Worm (Caenorhabditis elegans) whole organism, L1 larva: Measurements from ENCODE around the gene F16G10.7.
A peak's percentile ranks its signal among the peaks of the same experiment; 100 is the strongest.

Source experiments
- aha-1 ChIP-seq: fragments of 150-350 bp; optimal IDR thresholded peaks from 2 replicates; lab custom pipeline; 2014; ENCODE audit warnings: missing biosample characterization, missing genetic modification characterization
- aly-2 ChIP-seq: fragments of 150-350 bp; optimal IDR thresholded peaks from 2 replicates; lab custom pipeline; 2014; ENCODE audit warnings: missing biosample characterization, missing genetic modification characterization
- efl-1 ChIP-seq, 4 experiments: fragments of 150-350 bp; optimal IDR thresholded peaks in 3 of 4; peaks in 1 of 4; 1 replicate in 1 of 4; 2 replicates in 3 of 4; lab custom pipeline; 2014; ENCODE audit warnings: missing biosample characterization in 2 of 4, missing genetic modification characterization in 2 of 4, missing genetic modification reagents in 2 of 4
- efl-3 ChIP-seq: fragments of 200-800 bp; sonication (Bioruptor generic); optimal IDR thresholded peaks from 2 replicates; lab custom pipeline; 2018; ENCODE audit warnings: mild to moderate bottlenecking, missing genetic modification characterization, missing compliant biosample characterization
- egl-27 ChIP-seq, 2 experiments: fragments of 150-350 bp in 1 of 2; sonication (generic microtip); optimal IDR thresholded peaks; 3 replicates each; lab custom pipeline; 2017 to 2018; ENCODE audit warnings: missing biosample characterization in 2 of 2, missing genetic modification characterization in 2 of 2, missing genetic modification reagents in 2 of 2
- elt-2 ChIP-seq: sonication (generic microtip); optimal IDR thresholded peaks from 2 replicates; lab custom pipeline; 2016; ENCODE audit warnings: missing genetic modification characterization, mild to moderate bottlenecking, inconsistent platforms, missing compliant biosample characterization, missing genetic modification reagents
- fkh-4 ChIP-seq: sonication (generic microtip); optimal IDR thresholded peaks from 2 replicates; lab custom pipeline; 2016; ENCODE audit warnings: missing compliant biosample characterization, missing genetic modification characterization, borderline replicate concordance
- fkh-8 ChIP-seq: sonication (generic microtip); optimal IDR thresholded peaks from 2 replicates; lab custom pipeline; 2016; ENCODE audit warnings: mild to moderate bottlenecking, missing genetic modification characterization, missing compliant biosample characterization
- grh-1 ChIP-seq: fragments of 200-800 bp; sonication (Bioruptor generic); IDR thresholded peaks from 2 replicates; pipeline ENCODE4 v1.3.6; 2022; ENCODE audit warnings: missing genetic modification reagents, missing genetic modification characterization, missing compliant biosample characterization
- hlh-4 ChIP-seq: sonication (generic microtip); optimal IDR thresholded peaks from 2 replicates; lab custom pipeline; 2016; ENCODE audit warnings: mild to moderate bottlenecking, missing genetic modification characterization, missing compliant biosample characterization
- hpl-2 ChIP-seq: fragments of 150-350 bp; optimal IDR thresholded peaks from 2 replicates; lab custom pipeline; 2014; ENCODE audit warnings: missing biosample characterization, missing genetic modification reagents, missing genetic modification characterization
- jun-1 ChIP-seq: fragments of 150-350 bp; optimal IDR thresholded peaks from 2 replicates; lab custom pipeline; 2014; ENCODE audit warnings: missing biosample characterization, missing genetic modification reagents, missing genetic modification characterization
- lin-14 ChIP-seq: fragments of 200-800 bp; sonication (Bioruptor generic); optimal IDR thresholded peaks from 2 replicates; lab custom pipeline; 2018; ENCODE audit warnings: mild to moderate bottlenecking, missing genetic modification characterization, moderate library complexity, missing compliant biosample characterization
- lin-15B ChIP-seq: fragments of 150-350 bp; sonication (generic microtip); optimal IDR thresholded peaks from 3 replicates; lab custom pipeline; 2014; ENCODE audit warnings: missing biosample characterization, missing genetic modification characterization
- lin-39 ChIP-seq: fragments of 150-350 bp; optimal IDR thresholded peaks from 2 replicates; lab custom pipeline; 2014; ENCODE audit warnings: missing biosample characterization, missing genetic modification reagents, missing genetic modification characterization
- lir-3 ChIP-seq: sonication (generic microtip); optimal IDR thresholded peaks from 2 replicates; lab custom pipeline; 2016; ENCODE audit warnings: mild to moderate bottlenecking, missing genetic modification characterization, moderate library complexity, missing compliant biosample characterization; ENCODE audit not compliant: poor library complexity
- lsy-2 ChIP-seq, 2 experiments: fragments of 150-350 bp; optimal IDR thresholded peaks; 2 replicates each; lab custom pipeline; 2014; ENCODE audit warnings: missing biosample characterization in 2 of 2, missing genetic modification characterization in 2 of 2
- mab-9 ChIP-seq: fragments of 200-800 bp; sonication (Bioruptor generic); IDR thresholded peaks from 2 replicates; pipeline ENCODE4 v1.3.6; 2022; ENCODE audit warnings: missing genetic modification reagents, missing genetic modification characterization, missing compliant biosample characterization
- nhr-11 ChIP-seq: fragments of 150-350 bp; optimal IDR thresholded peaks from 2 replicates; lab custom pipeline; 2014; ENCODE audit warnings: missing biosample characterization, missing genetic modification characterization
- nhr-12 ChIP-seq: sonication (generic microtip); optimal IDR thresholded peaks from 2 replicates; lab custom pipeline; 2017; ENCODE audit warnings: missing biosample characterization, missing genetic modification characterization
- nhr-237 ChIP-seq: fragments of 150-350 bp; optimal IDR thresholded peaks from 2 replicates; lab custom pipeline; 2014; ENCODE audit warnings: missing biosample characterization, missing genetic modification characterization
- nhr-77 ChIP-seq: fragments of 150-350 bp; optimal IDR thresholded peaks from 2 replicates; lab custom pipeline; 2014; ENCODE audit warnings: missing biosample characterization, missing genetic modification characterization
- nhr-84 ChIP-seq: sonication (generic microtip); optimal IDR thresholded peaks from 2 replicates; lab custom pipeline; 2017; ENCODE audit warnings: missing biosample characterization, missing genetic modification characterization
- pag-3 ChIP-seq: sonication (generic microtip); optimal IDR thresholded peaks from 2 replicates; lab custom pipeline; 2017; ENCODE audit warnings: missing genetic modification characterization, mild to moderate bottlenecking, missing compliant biosample characterization, antibody characterized with exemption, borderline replicate concordance; ENCODE audit not compliant: insufficient read depth
- skn-1 ChIP-seq: fragments of 150-350 bp; optimal IDR thresholded peaks from 2 replicates; lab custom pipeline; 2014; ENCODE audit warnings: missing biosample characterization, missing genetic modification characterization
- snu-23 ChIP-seq: sonication (generic microtip); optimal IDR thresholded peaks from 2 replicates; lab custom pipeline; 2016; ENCODE audit warnings: missing genetic modification characterization, missing compliant biosample characterization
- sptf-1 ChIP-seq: fragments of 150-350 bp; optimal IDR thresholded peaks from 2 replicates; lab custom pipeline; 2014; ENCODE audit warnings: missing biosample characterization, missing genetic modification characterization
- tlp-1 ChIP-seq: fragments of 150-350 bp; optimal IDR thresholded peaks from 2 replicates; lab custom pipeline; 2014; ENCODE audit warnings: missing biosample characterization, missing genetic modification characterization
- vab-15 ChIP-seq: sonication (generic microtip); optimal IDR thresholded peaks from 2 replicates; lab custom pipeline; 2017; ENCODE audit warnings: missing genotype, mild to moderate bottlenecking, missing genetic modification characterization, missing compliant biosample characterization
- xbp-1 ChIP-seq: sonication (generic microtip); optimal IDR thresholded peaks from 2 replicates; lab custom pipeline; 2016; ENCODE audit warnings: missing genetic modification characterization, missing compliant biosample characterization
- zag-1 ChIP-seq: fragments of 150-350 bp; optimal IDR thresholded peaks from 2 replicates; lab custom pipeline; 2014; ENCODE audit warnings: missing biosample characterization, missing genetic modification characterization
- zip-4 ChIP-seq: fragments of 200-800 bp; sonication (Bioruptor generic); optimal IDR thresholded peaks from 2 replicates; lab custom pipeline; 2018; ENCODE audit warnings: mild to moderate bottlenecking, missing genetic modification characterization, moderate library complexity, missing compliant biosample characterization

The F16G10.7 gene

ce11 chrII:2380174-2380573 lies at the start of gene F16G10.7:
F16G10.7 (minus strand) TSS chrII:2380274.
- no peak for TF ChIP-seq tlp-1 (tag; lab: Kevin White, UChicago)
- no peak for TF ChIP-seq lsy-2 (tag; optimal IDR thresholded peaks at IDR 0.05; lab: Kevin White, UChicago)

DNA sequence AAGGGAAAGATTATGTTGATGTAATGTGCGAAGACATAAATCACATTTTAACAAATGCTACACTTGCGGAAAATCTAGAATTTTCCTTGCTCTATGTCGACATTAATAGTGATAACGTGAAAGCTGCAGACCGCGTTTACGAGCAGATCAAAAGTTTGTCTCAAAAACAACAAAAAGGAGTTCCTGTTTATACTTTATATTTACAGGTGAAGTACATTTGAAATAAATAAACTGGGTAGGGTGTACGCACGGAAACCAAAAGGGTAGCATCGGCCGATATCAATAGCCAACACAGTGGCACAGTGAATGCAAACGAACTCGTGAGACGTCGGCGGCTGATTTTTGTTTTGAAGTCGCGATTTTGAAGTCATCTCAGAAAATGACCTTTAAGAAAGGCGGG lies 42.4 kb upstream of the F16G10.7 start:
- TF ChIP-seq mab-9 (no peak), efl-1 (optimal IDR thresholded peaks at IDR 0.05; lab: Kevin White, UChicago) (no peak), efl-1 (GFP tag; optimal IDR thresholded peaks at IDR 0.05 in 1 of 2; lab: Kevin White, UChicago) (peak in 1 of 2 experiments; percentile 38)

ce11 chrII:2421905-2422304 lies 41.8 kb upstream of the F16G10.7 start, which contains the start of gene F42G2.2:
F42G2.2 (plus strand) TSS chrII:2422205.
- TF ChIP-seq nhr-77 (tag; lab: Kevin White, UChicago) (no peak), fkh-4 (tag; lab: Kevin White, UChicago) (no peak), nhr-84 (no peak), pag-3 (tag; lab: Kevin White, UChicago) (no peak), efl-3 (GFP tag; lab: Kevin White, UChicago) (no peak), zag-1 (tag; lab: Kevin White, UChicago) (no peak), fkh-8 (tag; lab: Kevin White, UChicago) (no peak), tlp-1 (tag; lab: Kevin White, UChicago) (no peak), egl-27 (tag; optimal IDR thresholded peaks at IDR 0.05; lab: Kevin White, UChicago) (no peak), nhr-11 (tag; lab: Kevin White, UChicago) (no peak)

ce11 chrII:2421185-2421584 lies 41.1 kb upstream of the F16G10.7 start:
- TF ChIP-seq elt-2 (peak; percentile 22), egl-27 (tag; optimal IDR thresholded peaks at IDR 0.05; lab: Kevin White, UChicago) (no peak)

- TF ChIP-seq hlh-4: no peak
- TF ChIP-seq mab-9: no peak
- TF ChIP-seq nhr-237 (tag; lab: Kevin White, UChicago): no peak
- TF ChIP-seq lin-39 (tag; lab: Kevin White, UChicago): no peak
- TF ChIP-seq zag-1 (tag; lab: Kevin White, UChicago): no peak
- TF ChIP-seq vab-15: no peak
- peak; percentile 42 for TF ChIP-seq elt-2
- no peak for TF ChIP-seq sptf-1 (tag; lab: Kevin White, UChicago)
- no peak for TF ChIP-seq lir-3
- TF ChIP-seq efl-3 (GFP tag; lab: Kevin White, UChicago): no peak
- TF ChIP-seq hpl-2 (GFP tag; lab: Kevin White, UChicago): peak; percentile 9
- TF ChIP-seq lin-14 (GFP tag; lab: Kevin White, UChicago): no peak
- no peak for TF ChIP-seq xbp-1 (tag; lab: Kevin White, UChicago)
Observed at ce11 chrII:2420685-2421084, 40.6 kb upstream of the F16G10.7 start.

DNA sequence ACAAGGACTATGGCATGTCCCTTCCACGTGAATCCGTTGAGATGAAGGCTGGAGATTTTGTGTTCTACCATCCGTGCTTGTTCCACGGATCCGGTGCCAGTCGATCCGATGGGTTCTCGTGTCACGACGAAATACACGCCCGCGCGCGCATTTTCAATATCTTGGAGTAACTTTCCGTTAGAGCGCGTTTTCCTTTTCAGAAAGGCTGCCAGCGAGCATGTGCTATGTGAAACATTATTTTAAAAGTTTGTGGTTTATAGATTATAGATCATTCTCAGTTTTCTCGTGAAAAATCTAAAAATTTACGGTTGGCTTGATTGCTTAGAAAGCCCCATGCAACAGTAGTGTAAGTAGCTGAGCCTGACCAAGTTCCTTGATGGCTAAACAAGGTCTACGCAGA lies 38.8 kb upstream of the F16G10.7 start, which contains the start of gene fbxc-20:
Gene fbxc-20, plus strand, starts transcription at position 301 of the 400 bp plus-strand sequence.
- no peak for TF ChIP-seq grh-1 (GFP tag; lab: Robert Waterston, UW)
- TF ChIP-seq xbp-1 (tag; lab: Kevin White, UChicago): no peak
- no peak for TF ChIP-seq nhr-12
- TF ChIP-seq jun-1 (tag; lab: Kevin White, UChicago): no peak
- no peak for TF ChIP-seq lin-15B (tag; lab: Kevin White, UChicago)
- TF ChIP-seq skn-1 (tag; lab: Kevin White, UChicago): no peak
- no peak for TF ChIP-seq snu-23 (GFP tag; lab: Kevin White, UChicago)
- TF ChIP-seq aly-2 (tag; lab: Kevin White, UChicago): no peak
- no peak for TF ChIP-seq aha-1 (tag; lab: Kevin White, UChicago)
- no peak for TF ChIP-seq nhr-11 (tag; lab: Kevin White, UChicago)
- no peak for TF ChIP-seq zip-4
- no peak for TF ChIP-seq pag-3 (tag; lab: Kevin White, UChicago)
